Fruit fly (Drosophila melanogaster): ENCODE data around the gene CG8813.

Gene CG8813

DNA sequence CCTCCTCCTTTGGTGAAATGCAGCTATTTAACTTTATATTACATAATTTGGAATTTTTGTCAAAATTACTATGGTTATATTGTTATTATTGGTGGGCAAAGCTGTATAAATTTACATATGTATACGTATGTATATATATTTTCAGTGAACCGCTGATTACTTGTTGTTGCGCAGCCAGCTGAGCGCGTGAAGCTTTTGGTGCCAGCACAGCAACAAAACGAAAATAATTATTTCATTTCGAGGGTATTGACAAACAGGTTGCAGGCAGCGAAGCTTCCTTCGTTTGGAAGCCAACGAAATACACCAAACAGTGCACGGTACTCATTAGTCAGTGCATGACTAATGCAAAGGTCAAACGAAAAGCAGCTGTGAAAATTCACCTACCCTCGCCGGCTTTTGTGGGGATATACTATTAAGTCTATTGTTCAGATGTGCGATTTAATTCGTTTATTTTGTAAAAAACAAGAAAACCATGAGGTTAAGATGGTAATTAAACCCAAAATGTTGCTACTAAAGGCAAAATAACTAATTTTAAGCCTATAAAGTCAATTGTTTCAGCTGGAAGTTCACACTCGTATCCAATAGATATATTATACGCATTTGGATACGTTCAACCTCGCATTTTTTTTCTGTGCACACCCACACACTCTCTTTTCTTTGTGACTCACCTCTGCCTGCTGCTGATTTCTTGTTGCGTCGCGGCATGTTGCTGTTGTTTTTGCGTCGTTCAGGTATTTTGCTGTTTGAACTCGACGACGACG lies 3.7 kb downstream of the CG8813 start (continued):
- TF ChIP-seq CG11695 (GFP tag; IDR thresholded peaks at IDR 0.05) (0 out of 3 replicates have a peak, but pooled peaks have one; percentile 49), CG31441 (GFP tag; IDR thresholded peaks at IDR 0.05) (no peak), gcm2 (GFP tag; optimal IDR thresholded peaks at IDR 0.05) (no peak), Optix (GFP tag; IDR thresholded peaks at IDR 0.05) (no peak), Six4 (GFP tag; optimal IDR thresholded peaks at IDR 0.05) (peak; percentile 5), chif (GFP tag; optimal IDR thresholded peaks at IDR 0.05) (peak in 1 of 2 experiments; percentile 19), Hr78 (GFP tag; optimal IDR thresholded peaks at IDR 0.05) (peak in 1 of 2 experiments; percentile 66), grau (tag; optimal IDR thresholded peaks at IDR 0.05) (peak; percentile 12), Ets65A (GFP tag) (peak; percentile 77), CG7839 (tag; optimal IDR thresholded peaks at IDR 0.05) (peak; percentile 29), nmo (GFP tag; optimal IDR thresholded peaks at IDR 0.05) (peak; percentile 7), ken (GFP tag; IDR thresholded peaks at IDR 0.05) (no peak), CG13624 (GFP tag; optimal IDR thresholded peaks at IDR 0.05) (peak; percentile 6), Dfd (GFP tag; optimal IDR thresholded peaks at IDR 0.05) (no peak), CG12155 (GFP tag; optimal IDR thresholded peaks at IDR 0.05) (peak; percentile 1), caup (GFP tag; optimal IDR thresholded peaks at IDR 0.05; ENCODE audit: severe bottlenecking) (peak; percentile 30), toy (GFP tag; IDR thresholded peaks at IDR 0.05) (peak; percentile 47; the same call in 1 of the 2 replicates), CG2678 (tag; optimal IDR thresholded peaks at IDR 0.05) (peak; percentile 37), CG3838 (GFP tag; optimal IDR thresholded peaks at IDR 0.05) (no peak), kah (GFP tag; optimal IDR thresholded peaks at IDR 0.05) (peak; percentile 13), CG18262 (tag; optimal IDR thresholded peaks at IDR 0.05) (peak; percentile 1), dysf (GFP tag; IDR thresholded peaks at IDR 0.05) (0 out of 3 replicates have a peak, but pooled peaks have one; percentile 40), ara (GFP tag; IDR thresholded peaks at IDR 0.05) (no peak), slou (GFP tag; optimal IDR thresholded peaks at IDR 0.05) (peak; percentile 32), ATbp (GFP tag; optimal IDR thresholded peaks at IDR 0.05) (peak; percentile 7), CG1603 (tag; optimal IDR thresholded peaks at IDR 0.05) (peak; percentile 10), Drgx (GFP tag; IDR thresholded peaks at IDR 0.05) (peak; percentile 30; the same call in 1 of the 2 replicates), CG16815 (GFP tag; optimal IDR thresholded peaks at IDR 0.05) (no peak), tin (GFP tag; optimal IDR thresholded peaks at IDR 0.05) (peak; percentile 39), bsh (GFP tag; optimal IDR thresholded peaks at IDR 0.05) (no peak), chinmo (GFP tag; IDR thresholded peaks at IDR 0.05; ENCODE audit: partially characterized antibody) (peak; percentile 79; the same call in 2 of the 4 replicates), CG2120 (GFP tag; optimal IDR thresholded peaks at IDR 0.05) (peak; percentile 51)

DNA sequence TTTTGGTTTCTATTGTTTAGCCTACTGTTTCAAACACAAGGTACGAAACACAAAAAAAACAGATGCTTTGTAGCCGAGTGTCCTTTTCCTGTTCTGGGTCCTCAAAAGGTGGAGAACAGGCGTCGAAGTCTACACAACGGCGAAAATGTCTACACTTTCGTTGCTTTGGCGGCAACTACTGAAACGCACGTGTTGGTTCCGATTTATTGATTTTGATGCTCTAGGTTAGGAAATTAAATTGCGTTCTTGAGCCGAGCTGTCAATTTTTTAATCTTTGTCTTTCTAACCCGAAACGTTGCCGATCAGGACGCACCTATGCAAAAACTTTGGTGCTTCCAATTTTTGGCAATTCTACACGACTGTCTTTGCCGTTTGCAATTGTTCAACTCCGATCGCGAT lies 4.3 kb downstream of the CG8813 start:
- TF ChIP-seq CHES-1-like (GFP tag; optimal IDR thresholded peaks at IDR 0.05) (no peak), sr (GFP tag; IDR thresholded peaks at IDR 0.05) (no peak), zf30C (GFP tag; optimal IDR thresholded peaks at IDR 0.05) (no peak), dm (GFP tag; optimal IDR thresholded peaks at IDR 0.05) (peak; percentile 68), br (optimal IDR thresholded peaks at IDR 0.05) (no peak), fd64A (GFP tag; optimal IDR thresholded peaks at IDR 0.05) (no peak), pita (GFP tag; optimal IDR thresholded peaks at IDR 0.05) (no peak), Dfd (GFP tag; optimal IDR thresholded peaks at IDR 0.05) (no peak), sima (GFP tag; optimal IDR thresholded peaks at IDR 0.05) (no peak), hkb (optimal IDR thresholded peaks at IDR 0.05) (no peak), hkb (GFP tag; IDR thresholded peaks at IDR 0.05) (no peak), HLH3B (GFP tag; IDR thresholded peaks at IDR 0.05) (0 out of 2 replicates have a peak, but pooled peaks have one; percentile 2), ssp (GFP tag; IDR thresholded peaks at IDR 0.05) (no peak), CG30403 (GFP tag; optimal IDR thresholded peaks at IDR 0.05) (no peak), CG7745 (tag; optimal IDR thresholded peaks at IDR 0.05) (no peak), bigmax (GFP tag; optimal IDR thresholded peaks at IDR 0.05) (peak; percentile 71), onecut (GFP tag; IDR thresholded peaks at IDR 0.05) (peak; percentile 79), Hmx (GFP tag; optimal IDR thresholded peaks at IDR 0.05) (no peak), vfl (GFP tag; optimal IDR thresholded peaks at IDR 0.05) (no peak), lmd (GFP tag; IDR thresholded peaks at IDR 0.05) (no peak), Camta (GFP tag; optimal IDR thresholded peaks at IDR 0.05) (no peak)
